Worm (Caenorhabditis elegans): Measurements from ENCODE around the gene F53A9.7.

DNA sequence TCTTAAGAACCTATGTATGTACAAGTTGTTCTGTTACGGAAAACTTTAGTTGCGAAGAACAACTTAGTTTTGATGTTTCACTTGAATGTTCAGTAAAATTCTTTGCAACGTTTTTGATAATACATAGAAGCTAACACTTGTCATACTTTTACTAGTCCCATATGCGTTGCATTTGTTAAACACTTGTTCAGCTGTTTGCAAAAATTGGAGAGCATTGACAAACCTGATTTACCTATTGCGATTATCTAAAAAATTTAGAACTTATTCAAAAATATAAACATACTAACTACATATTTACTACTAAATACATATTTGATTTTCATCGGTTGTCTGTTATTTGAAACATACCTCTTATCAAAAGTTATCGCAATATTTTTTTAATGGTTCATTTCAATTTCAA is 1.4 kb upstream of the F53A9.7 start:
- no peak for TF ChIP-seq snpc-4 (GFP tag; optimal IDR thresholded peaks at IDR 0.05)
- TF ChIP-seq snpc-4 (tag; optimal IDR thresholded peaks at IDR 0.05): no peak
- TF ChIP-seq F52B5.7 (tag; optimal IDR thresholded peaks at IDR 0.05): no peak

Data from whole organism, young adult.